Fruit fly (Drosophila melanogaster): Measurements from ENCODE around the gene CG6664.
A peak's percentile ranks its signal among the peaks of the same experiment; 100 is the strongest.

Gene CG6664

dm6 chr3L:17044799-17045198, 28.8 kb upstream of the CG6664 start, which contains the start of gene Pop5 (continued):
- TF ChIP-seq Sox102F (GFP tag; optimal IDR thresholded peaks at IDR 0.05) (no peak), sob (GFP tag; IDR thresholded peaks at IDR 0.05) (no peak), lola (GFP tag; optimal IDR thresholded peaks at IDR 0.05) (no peak), CG17829 (tag; optimal IDR thresholded peaks at IDR 0.05) (peak; percentile 37), BEAF-32 (GFP tag; optimal IDR thresholded peaks at IDR 0.05) (peak; percentile 57), fd3F (GFP tag; optimal IDR thresholded peaks at IDR 0.05) (no peak), CG7987 (GFP tag; optimal IDR thresholded peaks at IDR 0.05) (peak; percentile 39), Xbp1 (GFP tag; optimal IDR thresholded peaks at IDR 0.05) (no peak), onecut (GFP tag; IDR thresholded peaks at IDR 0.05) (peak; percentile 36; the same call in 1 of the 2 replicates), Fer1 (GFP tag; optimal IDR thresholded peaks at IDR 0.05) (peak; percentile 40), CG15073 (GFP tag; optimal IDR thresholded peaks at IDR 0.05) (no peak), croc (GFP tag; conservative IDR thresholded peaks at IDR 0.05) (no peak), nau (GFP tag; optimal IDR thresholded peaks at IDR 0.05) (no peak), CG9817 (tag; optimal IDR thresholded peaks at IDR 0.05) (peak; percentile 1), CG15514 (GFP tag; optimal IDR thresholded peaks at IDR 0.05) (peak; percentile 61), nmo (GFP tag; optimal IDR thresholded peaks at IDR 0.05) (peak; percentile 35), Elba2 (GFP tag; optimal IDR thresholded peaks at IDR 0.05) (peak; percentile 73), CG31365 (tag; optimal IDR thresholded peaks at IDR 0.05) (no peak), zen (tag; optimal IDR thresholded peaks at IDR 0.05) (peak; percentile 28), Ada2b (GFP tag; IDR thresholded peaks at IDR 0.05) (no peak), ftz-f1 (GFP tag; optimal IDR thresholded peaks at IDR 0.05) (peak; percentile 27), H2.0 (GFP tag; IDR thresholded peaks at IDR 0.05) (no peak), fd64A (GFP tag; optimal IDR thresholded peaks at IDR 0.05) (peak; percentile 36), dm (GFP tag; optimal IDR thresholded peaks at IDR 0.05) (peak; percentile 6), CG16815 (GFP tag; optimal IDR thresholded peaks at IDR 0.05) (no peak), Spps (tag; optimal IDR thresholded peaks at IDR 0.05) (no peak), Ssrp (tag; optimal IDR thresholded peaks at IDR 0.05) (no peak), pfk (GFP tag; optimal IDR thresholded peaks at IDR 0.05) (no peak), fu2 (GFP tag; optimal IDR thresholded peaks at IDR 0.05) (no peak), otp (GFP tag; IDR thresholded peaks at IDR 0.05) (no peak), Doc3 (GFP tag; IDR thresholded peaks at IDR 0.05; ENCODE audit: partially characterized antibody) (0 out of 3 replicates have a peak, but pooled peaks have one; percentile 20), gro (GFP tag; optimal IDR thresholded peaks at IDR 0.05) (no peak), CoRest (tag; optimal IDR thresholded peaks at IDR 0.05) (peak; percentile 69), Adf1 (GFP tag; IDR thresholded peaks at IDR 0.05) (no peak), Meics (GFP tag; optimal IDR thresholded peaks at IDR 0.05) (peak; percentile 30), kah (GFP tag; optimal IDR thresholded peaks at IDR 0.05) (no peak), CG2202 (tag; optimal IDR thresholded peaks at IDR 0.05) (no peak), CG9727 (GFP tag; optimal IDR thresholded peaks at IDR 0.05) (peak; percentile 26), CG1603 (tag; optimal IDR thresholded peaks at IDR 0.05) (peak; percentile 72), bbx (GFP tag; IDR thresholded peaks at IDR 0.05; ENCODE audit: partially characterized antibody) (peak; percentile 49; the same call in 1 of the 2 replicates), trem (tag; optimal IDR thresholded peaks at IDR 0.05) (peak; percentile 88), CG12744 (GFP tag; optimal IDR thresholded peaks at IDR 0.05) (no peak), amos (GFP tag; IDR thresholded peaks at IDR 0.05; ENCODE audit: partially characterized antibody) (peak; percentile 53; the same call in 1 of the 2 replicates), MESR4 (GFP tag; optimal IDR thresholded peaks at IDR 0.05) (peak; percentile 54), CG10543 (GFP tag; optimal IDR thresholded peaks at IDR 0.05) (peak; percentile 9), Fer3 (tag; optimal IDR thresholded peaks at IDR 0.05) (peak; percentile 10), CTCF (GFP tag; optimal IDR thresholded peaks at IDR 0.05) (no peak), Lhr (GFP tag; optimal IDR thresholded peaks at IDR 0.05) (peak; percentile 53), sna (GFP tag; IDR thresholded peaks at IDR 0.05; ENCODE audit: partially characterized antibody) (no peak), Dp (GFP tag; optimal IDR thresholded peaks at IDR 0.05) (peak; percentile 89)
